Fruit fly (Drosophila melanogaster): Measurements from ENCODE around the gene CG34176.
A peak's percentile ranks its signal among the peaks of the same experiment; 100 is the strongest.

CG34176 gene

DNA sequence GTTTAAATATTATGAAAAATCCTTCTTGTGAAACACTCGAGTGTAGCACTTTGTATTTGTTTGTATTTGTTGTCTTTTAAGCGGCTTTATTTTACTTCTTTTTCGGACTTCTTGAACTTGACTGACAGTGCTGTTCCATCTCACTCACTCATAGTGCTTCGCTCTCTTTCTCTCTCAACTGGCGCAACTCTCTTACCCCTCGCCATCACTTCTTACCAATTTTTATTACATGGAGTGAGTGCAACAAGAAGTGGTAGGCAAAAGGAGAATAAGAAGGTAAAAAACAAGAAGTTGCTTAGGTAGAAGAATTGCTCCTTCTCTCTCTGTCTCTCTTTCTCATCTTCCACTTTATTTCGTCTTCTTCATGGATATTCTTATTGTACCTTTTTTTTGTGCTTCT, 24.8 kb downstream of the CG34176 start:
- no peak for TF ChIP-seq CG17801 (GFP tag; optimal IDR thresholded peaks at IDR 0.05; ENCODE audit: partially characterized antibody)

DNA sequence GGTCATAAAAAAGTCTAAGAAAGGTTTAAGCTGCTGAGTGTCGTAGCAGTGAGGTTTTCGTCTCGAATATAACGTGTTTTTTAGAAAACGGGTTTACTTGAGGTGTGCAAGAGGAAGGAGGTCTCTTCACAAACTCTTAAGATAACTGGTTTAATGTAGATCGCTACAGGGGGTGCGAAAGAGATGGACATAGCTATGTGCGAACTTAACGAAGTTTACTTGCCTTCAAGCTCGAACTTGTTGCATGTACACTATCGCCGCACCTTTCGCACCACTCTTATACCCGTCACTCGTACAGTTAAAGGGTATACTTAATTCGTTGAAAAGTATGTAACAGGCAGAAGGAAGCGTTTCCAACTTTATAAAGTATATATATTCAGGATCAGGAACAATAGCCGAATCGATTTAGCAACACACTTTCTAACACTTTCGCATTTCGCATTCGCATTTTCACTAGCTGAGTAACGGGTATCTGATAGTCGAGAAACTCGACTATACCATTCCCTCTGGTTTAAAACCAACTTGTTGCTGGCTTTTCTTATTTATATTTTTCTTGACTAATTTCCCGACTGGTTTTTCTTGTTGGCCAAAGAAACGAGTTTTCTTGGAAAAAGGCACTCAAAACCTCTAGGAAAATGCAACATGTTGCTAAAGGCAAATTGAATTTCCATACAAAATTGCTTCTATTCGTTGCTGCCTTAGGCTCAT, 26.5 kb downstream of the CG34176 start:
- TF ChIP-seq CG17801 (GFP tag; optimal IDR thresholded peaks at IDR 0.05; ENCODE audit: partially characterized antibody): no peak

DNA sequence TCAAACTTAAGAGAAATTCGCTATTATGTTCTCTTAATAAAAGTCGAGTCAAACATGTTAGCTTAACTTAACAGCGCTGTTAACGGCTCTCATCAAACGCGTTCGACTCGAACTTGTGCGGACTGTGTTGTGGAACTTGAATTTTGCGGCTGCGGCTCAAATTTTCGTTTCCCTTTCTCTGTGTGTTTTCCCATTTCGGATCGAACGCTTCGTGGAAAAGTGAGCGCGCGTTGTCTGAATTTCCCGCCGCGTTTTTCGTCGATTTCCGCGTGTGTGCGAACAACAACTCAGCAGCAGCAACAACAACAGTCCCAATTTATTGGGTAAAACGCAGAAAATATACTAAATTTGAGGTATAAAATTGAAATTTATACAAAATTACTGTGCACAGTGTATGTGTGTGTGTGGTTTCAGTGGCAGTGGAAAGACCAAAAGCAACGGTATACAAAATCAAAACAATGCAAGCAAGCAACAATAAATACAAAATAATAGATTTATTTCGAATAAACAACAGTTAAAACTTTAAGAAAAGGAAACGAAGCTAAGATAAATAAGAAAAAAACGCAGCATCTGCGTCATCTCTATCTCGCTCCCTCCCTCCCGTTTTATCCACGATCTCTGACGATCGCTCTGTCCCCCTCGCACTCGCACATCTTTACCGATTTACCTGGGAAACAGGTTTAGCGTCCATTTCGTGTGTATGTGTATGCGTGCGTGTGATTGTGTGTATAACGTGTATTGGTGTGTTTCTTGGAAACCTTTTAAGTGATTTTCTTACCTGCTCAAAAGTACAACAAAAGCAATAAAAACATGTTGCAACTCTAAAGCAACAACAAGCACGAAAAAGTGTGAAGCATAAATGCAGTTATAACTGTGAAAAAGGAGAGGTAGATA, 27.6 kb downstream of the CG34176 start, which contains the start of gene ed:
Gene ed, plus strand, starts transcription at position 175 of the 894 bp plus-strand sequence.
- TF ChIP-seq CG17801 (GFP tag; optimal IDR thresholded peaks at IDR 0.05; ENCODE audit: partially characterized antibody): no peak

DNA sequence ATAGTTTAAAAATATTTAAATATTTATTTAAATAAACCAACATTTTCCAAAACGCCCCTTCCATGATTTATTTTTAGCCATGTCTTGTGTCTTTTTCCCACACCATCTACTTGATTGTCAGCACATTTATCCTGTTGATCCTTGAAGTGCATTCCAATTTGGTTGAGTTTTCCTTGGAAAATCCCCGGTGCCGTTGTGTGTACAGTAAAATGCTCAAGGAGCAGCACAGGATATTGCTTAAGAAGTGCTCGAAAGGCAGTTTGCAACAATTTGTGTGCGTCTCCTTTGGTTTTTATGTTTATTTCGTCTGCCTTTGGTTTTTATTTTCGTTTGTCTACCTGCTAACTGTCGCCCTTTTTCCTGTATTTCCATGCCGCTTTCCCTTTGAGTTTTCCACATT, 30.4 kb downstream of the CG34176 start:
- TF ChIP-seq CG17801 (GFP tag; optimal IDR thresholded peaks at IDR 0.05; ENCODE audit: partially characterized antibody): no peak

DNA sequence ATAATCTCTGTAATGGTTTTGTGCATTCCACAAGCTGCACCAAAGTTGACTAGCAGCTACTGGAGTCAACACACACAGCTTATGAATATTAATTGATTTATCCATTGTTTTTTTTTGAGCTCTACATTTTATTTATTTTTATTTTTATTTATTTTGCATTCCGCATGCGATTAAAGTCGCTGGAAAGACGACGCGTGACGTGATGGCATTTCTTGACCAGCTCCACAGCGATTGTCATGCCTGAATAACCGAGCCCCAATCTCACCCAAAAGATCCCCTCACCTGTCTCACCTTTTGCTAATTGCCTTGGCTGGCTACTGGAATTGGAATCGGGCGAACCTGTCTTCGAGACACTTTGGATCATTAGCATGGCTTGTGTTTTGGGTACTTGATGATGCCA, 32.4 kb downstream of the CG34176 start:
- TF ChIP-seq CG17801 (GFP tag; optimal IDR thresholded peaks at IDR 0.05; ENCODE audit: partially characterized antibody): no peak

DNA sequence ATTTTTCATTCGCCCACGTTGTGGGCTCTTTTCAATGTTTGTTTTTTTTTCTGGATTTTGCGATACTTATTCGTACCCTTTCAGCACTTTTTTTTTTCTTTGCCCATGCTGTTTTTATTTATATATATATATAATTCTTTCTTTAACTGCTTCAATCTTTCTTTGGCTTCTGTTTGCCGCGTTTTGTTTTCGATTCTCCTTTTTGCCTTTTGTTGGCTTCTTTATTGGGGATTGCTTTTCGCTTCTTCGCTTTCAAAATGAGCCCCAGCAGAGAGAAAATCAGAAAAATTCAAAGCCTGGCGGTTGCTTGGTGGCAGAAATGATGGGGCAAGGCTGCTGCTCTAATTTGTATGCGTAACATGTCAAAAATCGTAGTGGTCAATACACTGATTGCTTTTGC, 33.1 kb downstream of the CG34176 start:
- TF ChIP-seq CG17801 (GFP tag; optimal IDR thresholded peaks at IDR 0.05; ENCODE audit: partially characterized antibody): peak; percentile 20

DNA sequence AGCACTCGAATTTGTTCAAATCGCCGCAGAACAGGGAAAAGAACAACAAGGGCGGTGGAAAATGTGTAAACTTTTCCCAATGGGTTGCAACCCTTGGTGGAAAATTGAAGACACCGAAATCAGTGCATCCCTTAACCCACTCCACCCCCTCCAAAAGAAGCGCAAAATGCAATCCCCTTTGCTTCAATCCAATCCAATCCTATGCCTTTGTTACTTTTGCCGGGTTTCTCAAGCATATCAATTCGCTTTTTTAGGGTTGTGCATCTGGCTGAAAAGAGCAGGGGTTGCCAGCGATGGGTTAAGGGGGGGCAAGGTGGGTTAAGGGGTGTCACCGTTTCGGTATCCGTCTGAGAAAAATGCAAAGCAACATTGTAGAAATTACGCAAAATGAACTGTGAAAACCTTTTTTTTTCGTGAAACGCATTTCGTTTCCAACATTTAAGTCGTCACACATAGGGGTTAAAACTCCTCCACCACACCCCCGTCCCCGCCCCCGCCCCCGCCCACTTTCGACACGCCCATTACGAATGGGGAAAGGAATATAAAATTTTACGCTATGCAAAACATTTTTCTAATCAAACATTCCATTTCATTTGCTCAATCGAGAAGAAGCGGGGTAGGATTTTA, 34.3 kb downstream of the CG34176 start:
- no peak for TF ChIP-seq CG17801 (GFP tag; optimal IDR thresholded peaks at IDR 0.05; ENCODE audit: partially characterized antibody)

DNA sequence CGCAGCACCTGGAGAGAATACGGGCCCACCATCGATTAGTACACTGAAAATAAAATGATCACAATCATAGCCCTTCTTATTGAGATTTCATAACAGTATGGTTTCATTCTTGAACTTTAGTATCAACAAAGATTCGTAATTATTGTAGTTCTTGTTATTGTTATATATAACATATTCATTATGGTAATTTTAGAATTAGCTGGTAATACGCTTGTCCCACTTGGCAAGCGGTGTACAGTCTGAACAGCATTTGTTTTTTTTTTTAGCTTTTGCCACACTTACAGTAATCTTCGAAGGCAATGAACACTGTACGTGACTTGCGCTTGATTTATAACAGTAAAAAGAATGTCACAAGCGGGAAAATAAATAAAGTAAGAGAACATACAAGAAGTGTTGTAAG, 39.2 kb downstream of the CG34176 start:
- TF ChIP-seq CG17801 (GFP tag; optimal IDR thresholded peaks at IDR 0.05; ENCODE audit: partially characterized antibody): peak; percentile 30

DNA sequence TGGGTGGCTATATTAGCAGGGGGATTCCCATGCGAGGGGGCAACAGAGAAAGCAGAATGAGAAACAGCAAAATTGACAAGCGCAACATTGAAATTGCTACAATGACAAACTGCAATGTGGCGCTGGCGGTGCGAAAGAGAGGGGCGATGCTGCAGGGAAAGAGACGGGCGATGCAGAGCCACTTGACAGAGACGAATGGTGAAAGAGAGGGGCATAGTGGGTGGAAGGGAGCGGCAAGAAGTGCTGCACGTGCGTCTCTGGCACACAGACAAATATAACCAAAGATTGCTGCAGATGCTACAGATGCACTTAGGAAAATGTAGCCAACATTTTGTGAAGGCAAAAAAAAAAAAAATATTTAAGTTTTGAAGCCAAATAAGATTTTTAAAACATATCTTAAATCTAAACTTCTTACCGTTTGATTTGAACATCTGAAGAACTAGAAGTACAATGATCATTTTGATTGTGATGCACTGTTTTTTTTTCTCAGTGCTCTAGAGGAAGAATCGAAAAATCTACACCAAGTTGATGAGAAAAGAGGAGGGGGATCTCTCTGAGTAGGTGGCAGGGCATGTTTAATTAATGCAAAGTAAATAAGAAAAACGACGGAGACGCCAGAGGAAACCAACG, 41.4 kb downstream of the CG34176 start:
- TF ChIP-seq CG17801 (GFP tag; optimal IDR thresholded peaks at IDR 0.05; ENCODE audit: partially characterized antibody): no peak

DNA sequence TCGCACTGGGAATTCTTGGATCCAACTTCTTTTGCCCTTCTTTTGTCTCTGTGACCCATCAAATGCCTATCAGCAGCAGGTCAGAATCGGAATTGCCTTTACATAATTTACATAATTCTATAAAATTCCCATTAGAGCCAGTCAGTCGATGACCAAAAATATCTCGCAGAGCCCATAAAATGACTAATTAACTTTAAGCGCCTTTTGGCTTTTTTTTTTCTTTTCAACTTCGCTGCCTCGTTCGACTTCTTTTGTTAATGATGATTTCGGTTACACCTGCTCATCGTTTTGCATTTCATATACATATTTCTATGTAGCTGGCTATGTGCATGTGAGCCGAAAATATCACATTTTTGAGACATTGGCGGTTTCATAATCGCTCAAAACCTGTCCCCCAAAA, 47.9 kb downstream of the CG34176 start:
- no peak for TF ChIP-seq CG17801 (GFP tag; optimal IDR thresholded peaks at IDR 0.05; ENCODE audit: partially characterized antibody)

DNA sequence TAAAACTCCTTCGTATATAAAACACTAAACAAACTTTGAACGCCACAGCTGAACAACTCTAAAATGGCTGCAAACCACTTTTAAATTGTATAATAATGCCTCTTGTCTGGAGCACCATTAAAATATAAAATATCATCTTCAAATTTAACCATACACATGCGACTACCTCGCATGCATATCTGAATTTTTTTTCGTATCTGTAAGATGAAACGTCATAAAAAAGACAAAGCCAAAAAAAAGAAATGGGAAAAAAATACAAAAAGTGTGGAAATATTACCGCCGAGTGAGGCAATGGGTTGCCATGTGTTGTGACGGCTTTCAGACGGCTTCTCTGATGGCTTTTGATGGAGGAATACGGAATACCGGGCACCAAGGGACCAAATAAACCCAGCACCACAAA, 48.5 kb downstream of the CG34176 start:
- no peak for TF ChIP-seq CG17801 (GFP tag; optimal IDR thresholded peaks at IDR 0.05; ENCODE audit: partially characterized antibody)

DNA sequence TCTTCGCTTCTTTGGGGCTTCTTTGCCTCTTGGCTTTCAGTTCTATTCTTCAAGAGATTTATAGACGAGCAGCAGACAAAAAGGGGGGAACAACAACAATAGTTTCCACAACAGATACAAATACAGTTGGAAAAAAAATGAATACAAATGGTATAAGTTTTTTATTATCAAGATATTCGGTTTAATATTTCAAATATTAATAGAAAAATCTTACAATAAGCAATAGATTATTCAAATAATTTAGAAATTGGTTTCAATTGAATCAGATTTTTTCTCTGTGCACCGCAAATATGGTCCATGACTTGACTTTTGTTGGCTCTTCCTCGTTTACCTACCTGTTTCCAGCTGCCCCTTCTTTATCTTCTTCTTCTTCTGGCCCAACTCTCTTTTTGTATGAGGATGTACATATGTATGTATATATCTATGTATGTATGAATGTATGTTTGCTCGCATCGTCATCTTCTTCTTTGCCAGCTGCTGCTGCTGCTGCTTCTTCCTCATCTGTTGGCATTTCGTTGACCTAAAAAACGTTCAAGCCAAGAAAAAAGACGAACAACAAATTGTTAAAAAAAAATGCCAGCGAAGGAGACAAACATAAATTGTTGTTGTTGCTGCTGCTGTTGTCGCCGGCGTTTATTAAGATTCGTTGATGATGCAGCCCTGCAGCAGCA, 49.7 kb downstream of the CG34176 start:
- no peak for TF ChIP-seq CG17801 (GFP tag; optimal IDR thresholded peaks at IDR 0.05; ENCODE audit: partially characterized antibody)
